Worm (Caenorhabditis elegans): ENCODE data around the gene haf-2.

haf-2 gene

DNA sequence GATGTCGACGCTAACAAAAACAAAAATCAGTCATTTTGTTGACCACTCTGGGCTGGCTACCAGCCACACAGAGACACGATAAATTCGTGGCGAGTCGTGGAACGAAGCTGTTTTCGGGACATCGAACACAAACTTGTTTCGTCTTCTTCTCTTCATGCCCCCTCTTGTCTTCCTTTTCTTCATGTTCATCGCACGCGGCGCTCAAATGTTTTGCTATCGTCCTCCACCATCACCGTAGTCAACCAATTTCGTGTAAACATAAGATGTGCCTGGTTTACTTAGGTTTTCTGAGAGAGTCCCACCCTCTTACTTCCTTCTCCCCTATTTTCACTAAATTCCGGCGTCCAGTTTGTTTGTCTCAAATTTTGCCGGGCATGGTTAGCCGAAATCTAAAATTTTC lies 34.1 kb upstream of the haf-2 start:
- TF ChIP-seq tbx-2 (tag; optimal IDR thresholded peaks at IDR 0.05), result no peak
- TF ChIP-seq nhr-67 (tag; optimal IDR thresholded peaks at IDR 0.05), result no peak
- TF ChIP-seq elt-3 (tag; optimal IDR thresholded peaks at IDR 0.05), result no peak
- TF ChIP-seq ZK546.5 (tag; optimal IDR thresholded peaks at IDR 0.05), result no peak
- TF ChIP-seq nhr-25 (tag; optimal IDR thresholded peaks at IDR 0.05), result peak; percentile 23
- peak; percentile 15 for TF ChIP-seq nhr-23 (tag; optimal IDR thresholded peaks at IDR 0.05)
- TF ChIP-seq skn-1 (tag; optimal IDR thresholded peaks at IDR 0.05), result no peak
- no peak for TF ChIP-seq mml-1 (tag; optimal IDR thresholded peaks at IDR 0.05)
- TF ChIP-seq hmg-11 (tag; optimal IDR thresholded peaks at IDR 0.05), result no peak
- no peak for TF ChIP-seq lin-15B (tag; optimal IDR thresholded peaks at IDR 0.05)
- TF ChIP-seq nhr-43 (tag; optimal IDR thresholded peaks at IDR 0.05; ENCODE audit: poor library complexity, severe bottlenecking), result peak; percentile 30

DNA sequence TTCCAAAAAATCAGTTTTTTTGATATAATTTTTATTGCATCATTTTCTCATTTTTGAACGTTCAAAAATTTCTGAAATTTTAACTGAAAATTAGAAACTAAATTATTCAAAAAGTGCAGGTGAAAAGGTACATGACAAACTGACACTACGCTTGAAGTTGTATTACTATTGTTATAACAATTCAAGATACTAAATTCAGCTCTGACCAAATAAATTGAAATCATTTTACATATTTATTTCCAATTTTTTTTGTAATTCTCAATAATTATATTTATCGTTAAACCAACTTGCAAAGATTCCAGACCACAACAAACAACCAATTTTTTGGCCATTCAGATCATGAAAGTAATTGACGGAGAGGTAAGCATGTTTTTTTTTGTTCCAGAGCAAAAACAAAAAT lies 29.2 kb upstream of the haf-2 start, which contains the start of gene sre-3:
Gene sre-3, plus strand, starts transcription at position 301 of the 400 bp plus-strand sequence.
- TF ChIP-seq unc-62 (GFP tag; optimal IDR thresholded peaks at IDR 0.05), result no peak
- TF ChIP-seq fkh-10 (GFP tag; optimal IDR thresholded peaks at IDR 0.05), result no peak
- TF ChIP-seq zag-1 (tag; optimal IDR thresholded peaks at IDR 0.05), result no peak
- TF ChIP-seq nhr-23 (tag; optimal IDR thresholded peaks at IDR 0.05), result no peak
- TF ChIP-seq ztf-4 (tag; optimal IDR thresholded peaks at IDR 0.05), result no peak
- no peak for TF ChIP-seq egl-27 (tag; optimal IDR thresholded peaks at IDR 0.05)
- no peak for TF ChIP-seq lin-39 (tag; optimal IDR thresholded peaks at IDR 0.05)
- TF ChIP-seq nhr-237 (tag; optimal IDR thresholded peaks at IDR 0.05), result no peak
- TF ChIP-seq lsy-12 (tag; optimal IDR thresholded peaks at IDR 0.05), result no peak
- no peak for TF ChIP-seq nhr-77 (tag; optimal IDR thresholded peaks at IDR 0.05)
- no peak for TF ChIP-seq nhr-28 (tag; optimal IDR thresholded peaks at IDR 0.05)
- TF ChIP-seq nhr-25 (tag; optimal IDR thresholded peaks at IDR 0.05), result no peak

DNA sequence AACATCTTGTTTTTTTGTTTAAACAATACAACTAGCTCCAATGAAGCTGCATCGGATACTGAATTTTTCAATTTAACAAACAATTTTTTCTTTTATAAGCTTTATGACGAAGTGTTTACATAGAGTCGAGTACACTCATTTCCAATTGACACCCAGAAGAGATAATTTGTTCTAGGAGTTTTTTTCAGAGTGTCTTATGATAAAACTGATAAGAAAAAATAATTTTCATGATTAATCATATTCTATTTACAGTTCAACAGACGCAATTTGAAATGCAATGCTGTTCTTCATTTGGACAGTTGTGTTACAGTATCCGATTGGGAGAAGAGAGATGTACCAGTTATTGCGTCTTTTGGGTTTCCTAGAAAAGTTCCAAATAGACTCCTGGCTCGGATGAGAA lies 25.7 kb upstream of the haf-2 start:
- TF ChIP-seq pha-4 (tag; optimal IDR thresholded peaks at IDR 0.05), result peak; percentile 55
- no peak for TF ChIP-seq nhr-25 (tag; optimal IDR thresholded peaks at IDR 0.05)
- TF ChIP-seq aly-2 (tag; optimal IDR thresholded peaks at IDR 0.05), result no peak
- TF ChIP-seq nhr-28 (tag; optimal IDR thresholded peaks at IDR 0.05), result no peak
- TF ChIP-seq elt-2 (tag; optimal IDR thresholded peaks at IDR 0.05), result peak; percentile 66

DNA sequence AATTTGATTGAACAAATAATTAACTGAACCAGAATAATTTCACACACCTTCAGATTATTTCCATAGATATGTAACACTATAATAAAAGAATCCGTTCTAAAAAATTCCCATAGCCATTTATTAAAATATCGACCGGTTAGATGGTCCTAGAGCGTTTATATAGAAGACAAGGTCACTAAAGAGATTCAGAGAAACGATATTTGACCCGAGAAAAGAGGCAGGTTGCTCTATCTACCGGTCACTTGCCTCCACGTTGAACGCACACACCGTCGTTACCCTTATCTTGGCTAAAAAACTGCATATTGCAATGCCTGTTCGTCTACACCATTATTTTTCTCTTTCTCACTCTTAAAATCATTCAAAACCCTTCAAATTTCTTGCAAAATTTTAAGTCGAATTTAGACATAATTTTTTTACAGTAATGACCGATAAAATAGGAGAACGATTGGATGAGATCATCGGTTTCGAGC lies 25.0 kb upstream of the haf-2 start, which contains the start of gene C07D10.5:
Gene C07D10.5, plus strand, starts transcription at position 420 of the 470 bp plus-strand sequence.
- TF ChIP-seq jun-1 (tag; optimal IDR thresholded peaks at IDR 0.05), result no peak
- TF ChIP-seq nhr-28 (tag; optimal IDR thresholded peaks at IDR 0.05), result no peak
- no peak for TF ChIP-seq nhr-11 (tag; optimal IDR thresholded peaks at IDR 0.05)
- TF ChIP-seq aly-2 (tag; optimal IDR thresholded peaks at IDR 0.05), result no peak
- no peak for TF ChIP-seq nhr-12 (tag; optimal IDR thresholded peaks at IDR 0.05)
- no peak for TF ChIP-seq nhr-76 (tag; optimal IDR thresholded peaks at IDR 0.05)
- TF ChIP-seq fos-1 (tag; optimal IDR thresholded peaks at IDR 0.05), result no peak
- no peak for TF ChIP-seq elt-1 (tag; optimal IDR thresholded peaks at IDR 0.05)
- TF ChIP-seq mml-1 (tag; optimal IDR thresholded peaks at IDR 0.05), result no peak
- no peak for TF ChIP-seq snpc-4 (tag; optimal IDR thresholded peaks at IDR 0.05)
- TF ChIP-seq ceh-28 (tag; optimal IDR thresholded peaks at IDR 0.05), result no peak
- no peak for TF ChIP-seq ZK546.5 (tag; optimal IDR thresholded peaks at IDR 0.05)

DNA sequence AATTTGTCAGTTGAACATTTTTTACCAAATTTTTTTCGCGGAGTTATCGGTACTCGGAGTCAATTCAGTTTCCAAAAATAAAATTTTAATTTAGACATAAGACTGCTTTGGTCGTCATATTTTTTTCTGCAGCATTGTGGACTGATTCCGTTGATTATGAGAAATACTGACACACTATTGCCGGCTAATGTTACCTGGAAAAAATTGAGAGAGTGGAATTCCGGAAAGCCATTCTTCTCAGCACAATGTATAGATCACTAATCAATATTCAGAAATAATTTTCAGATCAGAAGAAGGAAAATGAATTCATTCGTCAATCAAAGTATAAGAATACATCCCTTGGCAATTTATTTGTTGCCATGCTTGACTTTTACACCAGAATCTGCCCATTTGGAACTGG lies 22.8 kb upstream of the haf-2 start, which contains the start of gene C07D10.6:
Gene C07D10.6, plus strand, starts transcription at position 301 of the 400 bp plus-strand sequence.
- no peak for TF ChIP-seq egl-5 (tag; optimal IDR thresholded peaks at IDR 0.05)
- no peak for TF ChIP-seq zag-1 (tag; optimal IDR thresholded peaks at IDR 0.05)
- no peak for TF ChIP-seq mml-1 (tag; optimal IDR thresholded peaks at IDR 0.05)
- TF ChIP-seq daf-12 (tag; optimal IDR thresholded peaks at IDR 0.05), result no peak
- no peak for TF ChIP-seq eor-1 (tag; optimal IDR thresholded peaks at IDR 0.05)
- TF ChIP-seq aly-2 (tag; optimal IDR thresholded peaks at IDR 0.05), result no peak
- no peak for TF ChIP-seq nhr-43 (tag; optimal IDR thresholded peaks at IDR 0.05; ENCODE audit: poor library complexity, severe bottlenecking)
- no peak for TF ChIP-seq fos-1 (tag; optimal IDR thresholded peaks at IDR 0.05)
- TF ChIP-seq nhr-23 (tag; optimal IDR thresholded peaks at IDR 0.05), result no peak
- no peak for TF ChIP-seq R02D3.7 (tag; optimal IDR thresholded peaks at IDR 0.05)
- no peak for TF ChIP-seq pha-4 (tag; optimal IDR thresholded peaks at IDR 0.05)
- TF ChIP-seq elt-1 (tag; optimal IDR thresholded peaks at IDR 0.05), result no peak
- TF ChIP-seq ceh-16 (tag; optimal IDR thresholded peaks at IDR 0.05), result no peak
- no peak for TF ChIP-seq nhr-11 (tag; optimal IDR thresholded peaks at IDR 0.05)
